Fruit fly (Drosophila melanogaster) S2 (cell line): ENCODE data around the gene apolpp.

Experiments
- CG8478 ChIP-seq: fragments of >200 bp; optimal IDR thresholded peaks from 2 replicates; lab custom pipeline; 2018
- CTCF ChIP-seq, 2 experiments: fragments of >200 bp; optimal IDR thresholded peaks; 2 replicates each; lab custom pipeline; 2018

The apolpp gene

DNA sequence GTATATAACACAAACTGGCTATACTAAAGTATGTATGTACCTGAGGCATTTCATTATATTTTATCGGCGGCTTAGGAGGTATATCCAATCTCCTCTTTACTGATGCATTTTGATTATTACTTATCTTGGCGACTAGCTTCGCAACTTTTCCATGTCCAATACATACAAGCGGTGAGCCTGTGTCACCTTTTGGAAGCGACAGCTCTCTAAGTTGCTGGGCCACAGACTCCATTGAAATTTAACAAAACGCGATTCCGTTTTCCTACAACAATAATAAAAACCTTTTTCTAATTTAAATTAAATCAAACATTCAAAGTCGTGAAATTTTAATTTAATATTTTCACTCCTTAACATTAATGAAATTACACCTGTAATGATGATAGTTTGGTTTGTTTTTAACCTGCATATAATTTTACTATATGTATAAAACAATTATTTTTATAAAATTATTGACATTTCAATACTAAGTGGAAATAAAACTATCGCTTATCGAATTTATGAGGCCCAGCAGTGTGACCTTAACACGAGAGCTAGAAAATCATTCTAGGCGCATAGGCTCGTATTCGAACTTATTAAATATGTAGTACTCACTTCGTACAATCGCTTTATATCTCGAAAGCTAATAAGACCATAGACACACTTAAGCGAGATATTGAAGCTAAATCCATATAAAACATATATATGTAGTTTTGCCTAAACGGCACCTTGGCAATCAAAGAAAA lies at the start of gene apolpp:
apolpp (plus strand) TSS at position 597 of the 722 bp plus-strand sequence.
- TF ChIP-seq CG8478 (lab: Kevin White, UChicago) (no peak), CTCF (optimal IDR thresholded peaks at IDR 0.05; lab: Kevin White, UChicago) (no peak)

DNA sequence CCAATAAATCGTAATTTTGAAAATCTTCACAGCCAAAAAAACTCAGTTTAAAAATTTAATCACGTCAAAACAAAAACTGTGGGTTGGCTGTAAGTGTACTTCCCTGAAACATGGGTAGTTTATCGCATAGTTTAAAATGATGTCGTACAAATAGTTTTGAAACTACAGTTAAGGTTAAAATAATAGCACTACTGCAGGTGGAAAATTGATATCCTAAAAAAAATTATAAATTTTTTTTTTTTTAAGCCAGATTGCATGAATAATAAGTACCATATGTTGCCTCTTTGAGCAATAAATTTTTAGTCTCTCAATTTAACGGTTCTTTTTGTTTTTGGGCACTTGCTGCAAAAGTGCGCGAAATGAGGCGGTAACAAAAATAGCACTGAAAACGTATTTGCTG lies 35.7 kb upstream of the apolpp start:
- no peak for TF ChIP-seq CG8478 (lab: Kevin White, UChicago)
- TF ChIP-seq CTCF (optimal IDR thresholded peaks at IDR 0.05; lab: Kevin White, UChicago) = no peak

DNA sequence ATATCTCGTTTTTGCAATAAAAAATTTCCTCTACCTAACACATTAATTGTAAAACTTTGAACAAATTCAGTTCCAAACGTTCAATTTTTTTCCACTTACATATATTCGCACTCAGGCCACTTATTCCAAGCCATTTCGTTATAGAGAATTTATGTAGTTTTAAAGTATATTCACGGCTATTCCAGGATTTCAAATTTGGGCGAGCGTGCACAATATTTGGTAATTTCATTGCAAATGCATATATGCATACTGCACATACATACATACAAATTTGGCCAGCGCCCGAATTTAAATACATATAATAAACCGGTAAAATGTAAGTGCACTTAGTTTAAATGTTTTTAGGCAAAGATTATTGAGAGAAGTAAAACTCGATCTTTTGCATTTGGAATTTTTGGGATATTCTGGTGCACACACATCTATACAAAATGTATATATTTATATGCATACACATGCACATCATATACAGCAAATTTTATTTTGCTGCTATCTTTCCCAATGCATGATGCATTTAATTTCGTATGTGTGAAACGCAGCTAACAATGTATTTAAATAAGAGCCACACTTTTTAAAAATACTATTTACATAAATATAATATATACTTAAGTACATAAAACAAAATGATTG lies 34.5 kb upstream of the apolpp start:
- TF ChIP-seq CTCF (optimal IDR thresholded peaks at IDR 0.05; lab: Kevin White, UChicago) (no peak), CG8478 (lab: Kevin White, UChicago) (no peak)

DNA sequence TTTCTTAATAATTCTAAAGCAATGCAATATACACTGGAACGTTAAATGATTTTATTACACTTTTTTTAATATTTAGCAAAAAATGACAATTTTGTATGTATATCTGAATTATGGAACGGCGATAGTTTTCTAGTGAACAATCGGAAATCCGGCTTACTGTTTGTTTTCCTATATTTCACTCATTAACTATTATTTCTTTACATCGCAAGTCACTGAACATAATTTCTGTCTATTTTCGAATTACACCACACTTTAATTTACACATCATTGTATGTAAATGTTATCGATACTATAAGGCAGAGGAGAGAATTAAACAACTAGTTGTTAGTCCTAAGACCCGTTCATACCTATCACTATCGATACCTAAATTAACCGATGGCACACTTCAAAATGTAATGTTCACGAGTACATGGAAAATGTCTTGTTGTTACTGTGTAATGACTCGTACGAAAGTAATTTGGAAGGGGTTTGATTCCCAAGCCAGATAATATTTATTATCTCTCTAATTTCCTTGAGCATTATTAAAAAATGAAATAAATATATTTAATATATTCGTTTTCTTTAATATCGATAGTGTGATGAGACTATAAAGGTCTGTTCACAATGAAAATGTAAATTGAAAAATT lies 33.9 kb upstream of the apolpp start, which contains the start of gene PlexA:
PlexA (minus strand) TSS at position 296 of the 626 bp plus-strand sequence.
- TF ChIP-seq CG8478 (lab: Kevin White, UChicago) (no peak), CTCF (optimal IDR thresholded peaks at IDR 0.05; lab: Kevin White, UChicago) (no peak)

DNA sequence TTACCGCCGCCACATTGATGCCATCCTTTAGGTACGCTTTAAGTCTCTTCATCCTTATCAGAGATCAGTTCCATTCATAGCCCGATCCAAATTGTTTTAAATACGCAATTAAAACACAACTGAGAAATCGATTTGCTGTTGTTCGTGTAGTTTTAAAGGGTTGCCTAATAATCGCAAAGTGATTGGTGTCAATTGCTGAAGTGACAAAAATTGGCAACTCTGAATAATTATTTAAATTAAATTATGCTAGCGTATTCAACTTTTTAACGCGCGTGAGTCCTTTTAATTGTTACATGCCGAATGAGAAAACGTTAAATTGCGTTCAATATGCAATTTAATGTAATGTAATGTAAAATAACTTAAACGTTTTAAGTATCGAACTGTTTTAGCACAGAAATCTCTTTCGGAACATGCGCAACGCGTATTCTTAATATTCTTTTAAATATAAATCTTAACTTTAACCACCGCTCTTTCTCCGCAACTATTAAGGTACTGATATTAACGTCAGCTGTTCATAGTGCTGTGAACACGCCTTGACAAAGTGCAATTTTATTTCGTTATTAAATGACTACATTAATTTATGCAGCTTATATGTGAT lies 31.5 kb upstream of the apolpp start, which contains the start of gene Mpv17:
Mpv17 (minus strand) TSS at position 164 of the 598 bp plus-strand sequence.
- no peak for TF ChIP-seq CTCF (optimal IDR thresholded peaks at IDR 0.05; lab: Kevin White, UChicago)
- TF ChIP-seq CG8478 (lab: Kevin White, UChicago) = no peak

DNA sequence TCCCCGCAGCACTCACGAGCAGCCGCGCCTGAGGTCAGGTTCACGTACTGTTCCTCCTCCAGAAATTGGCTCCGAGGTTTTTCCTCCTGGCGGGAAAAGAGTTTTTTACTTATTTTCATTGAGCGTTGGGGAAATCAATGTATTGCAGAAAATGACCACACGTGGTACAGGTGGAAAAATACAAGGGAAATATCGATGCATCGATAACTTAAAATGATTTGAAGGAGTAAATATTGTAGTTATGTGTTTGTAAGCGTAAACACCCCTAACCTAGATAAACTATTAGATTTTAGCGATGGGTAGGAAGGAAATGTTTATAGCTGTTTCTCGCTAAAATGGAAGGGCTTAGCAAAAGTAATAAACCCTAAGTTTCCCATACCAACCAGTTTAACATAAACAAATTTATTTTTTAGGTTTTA lies 30.1 kb upstream of the apolpp start:
- TF ChIP-seq CTCF (optimal IDR thresholded peaks at IDR 0.05; lab: Kevin White, UChicago) (no peak), CG8478 (lab: Kevin White, UChicago) (no peak)

DNA sequence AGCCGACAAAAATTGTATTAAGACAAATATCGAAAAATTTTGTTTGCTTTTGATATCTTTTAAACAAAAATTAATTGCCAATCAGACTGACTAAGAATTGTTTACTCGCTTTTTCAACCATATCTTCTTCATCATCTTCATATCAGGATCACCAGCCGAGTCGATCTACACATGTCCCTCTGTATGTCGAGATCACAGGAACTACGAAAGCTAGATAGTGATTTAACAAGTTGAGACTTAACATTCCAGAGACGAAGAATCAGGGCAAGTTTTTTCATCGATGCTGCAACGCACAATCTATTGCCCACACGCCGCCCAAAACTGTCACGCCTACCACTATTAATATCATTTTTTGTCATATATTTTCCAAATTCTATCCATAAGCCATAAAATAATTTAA lies 29.6 kb upstream of the apolpp start, which contains the start of gene ATPsynbeta:
ATPsynbeta (plus strand) TSS at position 348 of the 400 bp plus-strand sequence.
- TF ChIP-seq CG8478 (lab: Kevin White, UChicago) (no peak), CTCF (optimal IDR thresholded peaks at IDR 0.05; lab: Kevin White, UChicago) (no peak)

DNA sequence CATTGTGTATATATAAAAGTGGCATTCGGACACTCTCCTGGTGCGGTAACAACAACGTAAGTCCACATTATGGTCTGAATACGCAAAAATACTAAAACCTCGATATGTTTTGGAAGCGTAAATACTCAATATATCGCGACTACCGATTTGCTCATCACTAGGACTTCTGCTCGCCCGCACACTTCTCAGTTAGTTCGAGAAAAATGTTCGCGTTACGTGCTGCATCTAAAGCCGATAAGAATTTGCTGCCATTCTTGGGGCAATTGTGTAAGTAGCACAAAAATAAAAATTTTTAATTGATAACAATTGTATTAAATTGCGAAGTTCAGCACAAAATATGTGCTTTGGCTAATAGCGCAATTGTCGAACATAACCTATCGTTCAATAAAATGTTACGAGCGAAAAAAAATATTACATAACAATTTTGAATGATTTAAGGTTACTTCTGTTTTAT lies 29.1 kb upstream of the apolpp start, which contains the start of gene CG11076:
CG11076 (minus strand) TSS at position 71 of the 454 bp plus-strand sequence.
- TF ChIP-seq CTCF (optimal IDR thresholded peaks at IDR 0.05; lab: Kevin White, UChicago) (no peak), CG8478 (lab: Kevin White, UChicago) (no peak)

DNA sequence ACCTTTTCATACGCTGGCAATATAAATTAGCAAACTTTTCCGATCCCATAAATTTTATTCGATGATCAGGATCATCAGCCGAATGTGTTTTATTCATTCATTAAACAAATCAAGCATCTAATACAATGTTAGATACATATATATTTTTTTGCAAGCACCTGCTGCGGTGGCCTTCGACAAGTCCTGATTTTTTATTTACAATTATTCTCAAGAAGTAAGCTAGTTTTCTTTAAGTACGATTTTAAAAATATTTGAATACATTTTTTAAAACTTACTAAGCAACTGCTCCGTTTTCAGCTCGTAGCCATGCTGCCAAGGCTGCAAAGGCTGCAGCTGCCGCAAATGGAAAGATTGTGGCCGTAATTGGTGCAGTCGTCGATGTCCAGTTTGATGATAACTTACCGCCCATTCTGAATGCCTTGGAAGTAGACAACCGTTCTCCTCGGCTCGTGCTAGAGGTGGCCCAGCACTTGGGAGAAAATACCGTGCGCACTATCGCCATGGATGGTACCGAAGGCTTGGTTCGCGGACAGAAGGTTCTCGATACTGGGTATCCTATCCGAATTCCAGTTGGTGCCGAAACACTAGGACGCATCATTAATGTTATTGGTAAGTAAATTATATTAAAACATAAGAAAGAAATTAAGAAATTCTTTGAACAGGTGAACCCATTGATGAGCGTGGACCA lies 28.0 kb upstream of the apolpp start:
- TF ChIP-seq CG8478 (lab: Kevin White, UChicago) = no peak
- TF ChIP-seq CTCF (optimal IDR thresholded peaks at IDR 0.05; lab: Kevin White, UChicago) = no peak

DNA sequence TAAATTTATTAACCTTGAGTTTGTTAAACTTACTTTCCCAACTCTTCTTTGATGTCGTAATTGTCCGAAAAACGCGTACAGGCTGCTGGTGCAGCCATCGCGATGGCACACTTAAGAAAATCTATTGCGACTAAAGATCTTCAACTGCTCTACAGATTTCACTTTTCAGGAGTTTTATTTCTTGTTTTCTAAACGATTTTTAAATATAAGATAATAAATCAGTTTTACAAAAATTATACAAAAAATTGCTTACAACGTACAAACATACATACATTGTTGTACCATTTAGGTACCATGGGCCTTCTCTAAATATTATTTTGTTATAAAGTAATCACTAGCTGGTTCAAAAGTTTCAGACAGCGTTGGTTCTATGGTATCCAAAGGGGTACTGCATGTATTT lies 10.3 kb upstream of the apolpp start:
- no peak for TF ChIP-seq CG8478 (lab: Kevin White, UChicago)
- TF ChIP-seq CTCF (optimal IDR thresholded peaks at IDR 0.05; lab: Kevin White, UChicago) = no peak

DNA sequence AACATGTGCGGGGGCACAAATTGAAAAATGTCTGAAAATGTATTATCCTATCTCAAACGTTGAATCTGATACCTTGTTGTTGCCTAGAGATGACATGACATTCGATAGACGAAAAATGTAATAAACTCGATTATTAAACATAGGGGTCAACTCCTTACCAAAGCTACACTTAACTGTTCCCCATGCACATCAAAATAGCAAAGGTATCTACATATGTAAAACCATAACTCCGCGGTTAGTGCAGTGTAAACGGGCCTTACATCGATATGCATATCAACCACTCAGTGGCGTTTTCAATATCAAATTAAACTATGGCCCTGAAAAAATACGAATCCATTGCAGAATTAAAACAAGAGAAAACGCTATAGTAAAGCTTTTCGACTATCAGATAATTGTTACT lies 9.5 kb upstream of the apolpp start:
- TF ChIP-seq CTCF (optimal IDR thresholded peaks at IDR 0.05; lab: Kevin White, UChicago) (peak; percentile 13 to 19), CG8478 (lab: Kevin White, UChicago) (no peak)

DNA sequence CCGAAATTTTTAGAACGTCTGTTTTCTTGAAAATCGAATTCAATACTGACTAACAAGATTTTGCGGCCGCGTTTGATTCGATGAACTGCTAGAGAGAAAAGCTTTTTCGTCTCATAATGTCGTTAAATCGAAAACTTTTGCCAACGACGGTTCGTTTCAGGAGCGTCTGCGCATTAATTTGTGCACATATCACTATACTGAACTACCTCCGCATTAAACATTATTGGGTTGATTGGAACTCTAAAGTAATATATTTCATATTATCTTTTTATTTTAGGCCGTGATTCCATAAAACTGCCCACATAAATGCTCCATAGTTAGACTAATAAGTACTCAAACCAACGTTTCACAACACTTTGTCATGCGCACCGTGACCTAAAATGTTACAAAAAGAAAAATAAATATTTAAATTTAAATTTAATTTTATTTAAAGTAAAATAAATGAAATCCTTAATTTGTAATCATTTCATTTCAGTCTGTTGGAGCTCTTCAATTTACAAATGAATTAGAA lies 7.1 kb upstream of the apolpp start, which contains the start of gene CaMKII:
CaMKII (minus strand) TSS at position 51 of the 511 bp plus-strand sequence.
- no peak for TF ChIP-seq CG8478 (lab: Kevin White, UChicago)
- TF ChIP-seq CTCF (optimal IDR thresholded peaks at IDR 0.05; lab: Kevin White, UChicago) = no peak

DNA sequence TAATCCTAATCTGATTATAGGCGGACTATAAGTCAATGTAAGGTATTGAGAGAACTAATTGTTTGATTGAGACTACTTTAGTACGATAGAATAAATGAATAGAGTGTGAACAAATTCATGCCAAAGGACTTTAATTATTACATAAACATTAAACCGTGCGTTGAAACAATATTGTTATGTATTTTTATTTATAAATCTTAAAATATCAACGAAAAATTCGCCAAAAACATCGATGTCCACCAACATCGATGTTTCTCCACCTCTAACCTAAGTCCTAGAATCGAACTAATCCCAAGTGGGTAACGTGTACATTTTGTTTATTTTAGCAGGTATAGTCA lies 295 bp downstream of the apolpp start:
- TF ChIP-seq CG8478 (lab: Kevin White, UChicago) = no peak
